Fruit fly (Drosophila melanogaster) whole organism, adult: ENCODE measurements around the gene CG9150.
A peak's percentile ranks its signal among the peaks of the same experiment; 100 is the strongest.

ENCODE experiments used
- CG11617 ChIP-seq: fragments of 200-800 bp; sonication (Bioruptor generic); optimal IDR thresholded peaks from 2 replicates; lab custom pipeline; 2017; ENCODE audit warnings: mild to moderate bottlenecking, missing biosample characterization, missing genetic modification reagents, missing genetic modification characterization
- CG12768 ChIP-seq: fragments of 200-800 bp; sonication (Bioruptor generic); optimal IDR thresholded peaks from 2 replicates; lab custom pipeline; 2017; ENCODE audit warnings: missing biosample characterization, missing genetic modification characterization, mild to moderate bottlenecking, moderate library complexity, missing genetic modification reagents
- CG14711 ChIP-seq: fragments of 200-800 bp; sonication (Bioruptor generic); optimal IDR thresholded peaks from 2 replicates; lab custom pipeline; 2018; ENCODE audit warnings: missing biosample characterization, mild to moderate bottlenecking, missing genetic modification characterization, moderate library complexity
- CG1620 ChIP-seq: fragments of 200-800 bp; sonication (Bioruptor generic); optimal IDR thresholded peaks from 2 replicates; lab custom pipeline; 2016; ENCODE audit warnings: missing biosample characterization, missing genetic modification characterization
- CG33017 ChIP-seq: fragments of 200-800 bp; sonication (Bioruptor generic); optimal IDR thresholded peaks from 2 replicates; lab custom pipeline; 2018; ENCODE audit warnings: missing biosample characterization, mild to moderate bottlenecking, missing genetic modification characterization, moderate library complexity
- CG5204 ChIP-seq: fragments of 200-800 bp; sonication (Bioruptor generic); optimal IDR thresholded peaks from 2 replicates; lab custom pipeline; 2016; ENCODE audit warnings: missing biosample characterization, missing genetic modification characterization
- CG7045 ChIP-seq: fragments of 200-800 bp; sonication (Bioruptor generic); optimal IDR thresholded peaks from 2 replicates; lab custom pipeline; 2017; ENCODE audit warnings: missing biosample characterization, mild to moderate bottlenecking, missing genetic modification characterization
- CG7101 ChIP-seq: fragments of 200-800 bp; sonication (Bioruptor generic); optimal IDR thresholded peaks from 2 replicates; lab custom pipeline; 2018; ENCODE audit warnings: missing biosample characterization, mild to moderate bottlenecking, missing genetic modification characterization, moderate library complexity
- Clk ChIP-seq: fragments of 200-800 bp; sonication (Bioruptor generic); optimal IDR thresholded peaks from 2 replicates; lab custom pipeline; 2017; ENCODE audit warnings: missing biosample characterization, missing genetic modification characterization
- Crg-1 ChIP-seq: fragments of 200-800 bp; sonication (Bioruptor generic); optimal IDR thresholded peaks from 2 replicates; lab custom pipeline; 2016; ENCODE audit warnings: missing biosample characterization, missing genetic modification characterization
- Hr96 ChIP-seq: fragments of 200-800 bp; sonication (Bioruptor generic); optimal IDR thresholded peaks from 2 replicates; lab custom pipeline; 2016; ENCODE audit warnings: missing biosample characterization, missing genetic modification characterization
- Mnt ChIP-seq: fragments of 200-800 bp; sonication (Bioruptor generic); optimal IDR thresholded peaks from 2 replicates; lab custom pipeline; 2016; ENCODE audit warnings: missing biosample characterization, mild to moderate bottlenecking, missing genetic modification characterization
- bab1 ChIP-seq: fragments of 200-800 bp; sonication (Bioruptor generic); optimal IDR thresholded peaks from 3 replicates; lab custom pipeline; 2019; ENCODE audit warnings: missing biosample characterization, mild to moderate bottlenecking, missing genetic modification characterization, moderate library complexity
- cic ChIP-seq: fragments of 200-800 bp; sonication (Bioruptor generic); optimal IDR thresholded peaks from 2 replicates; lab custom pipeline; 2017; ENCODE audit warnings: missing biosample characterization, mild to moderate bottlenecking, missing genetic modification characterization, moderate library complexity
- cnc ChIP-seq, 2 experiments: fragments of >200 bp; optimal IDR thresholded peaks; 2 replicates each; lab custom pipeline; 2017
- kay ChIP-seq: fragments of 200-800 bp; sonication (Bioruptor generic); peaks from one replicate; lab custom pipeline; 2016; ENCODE audit warnings: missing biosample characterization, missing genetic modification characterization, borderline replicate concordance
- ovo ChIP-seq: fragments of 200-800 bp; sonication (Bioruptor generic); optimal IDR thresholded peaks from 2 replicates; lab custom pipeline; 2016; ENCODE audit warnings: missing biosample characterization, missing genetic modification characterization
- pad ChIP-seq: fragments of 200-800 bp; sonication (Bioruptor generic); optimal IDR thresholded peaks from 3 replicates; lab custom pipeline; 2017; ENCODE audit warnings: missing biosample characterization, missing genetic modification characterization, mild to moderate bottlenecking, moderate library complexity, missing genetic modification reagents
- tj ChIP-seq: fragments of 200-800 bp; sonication (Bioruptor generic); optimal IDR thresholded peaks from 3 replicates; lab custom pipeline; 2017; ENCODE audit warnings: missing biosample characterization, mild to moderate bottlenecking, missing genetic modification characterization, moderate library complexity
- toe ChIP-seq: fragments of 200-800 bp; sonication (Bioruptor generic); optimal IDR thresholded peaks from 2 replicates; lab custom pipeline; 2016; ENCODE audit warnings: missing biosample characterization, missing genetic modification characterization

Gene CG9150

DNA sequence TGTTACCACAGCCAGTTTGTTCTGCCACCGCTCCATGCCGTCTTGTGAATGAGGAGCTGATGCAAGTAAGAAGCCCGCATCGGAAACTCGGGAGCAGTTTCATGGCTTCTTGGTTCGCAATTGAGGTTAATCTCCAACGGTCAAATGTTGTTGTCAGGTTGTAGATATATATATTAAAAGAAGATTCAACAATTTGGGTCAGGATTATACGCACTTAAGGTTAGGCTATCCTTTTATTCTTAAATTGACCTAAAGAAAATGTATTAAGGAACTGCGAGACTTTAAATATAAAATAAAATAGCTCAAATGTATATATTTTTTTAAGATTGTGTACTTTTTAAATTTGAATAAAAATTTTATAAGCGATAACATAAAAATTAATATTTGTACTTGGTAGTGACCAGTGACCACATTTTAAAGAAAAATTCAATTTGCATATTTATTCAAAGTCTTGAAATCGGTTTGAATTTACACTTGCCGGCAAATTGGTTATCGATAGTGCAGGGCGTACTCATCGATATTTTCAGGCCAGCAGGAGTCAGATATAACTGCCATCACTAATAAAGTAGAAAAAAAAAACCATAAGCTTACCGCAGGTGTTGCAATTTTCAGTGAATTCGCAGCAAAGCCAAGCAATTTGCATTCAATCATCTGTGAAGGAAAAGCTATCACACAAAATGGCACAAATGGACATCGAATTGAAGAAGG is at the start of gene CG9150, which contains the start of gene Pfdn1:
TSS of gene CG9150 (minus strand) at position 51 of the 708 bp plus-strand sequence.
TSS of gene Pfdn1 (plus strand) at position 536 of the 708 bp plus-strand sequence.
- TF ChIP-seq CG11617 (GFP tag; lab: Kevin White, UChicago): no peak
- TF ChIP-seq Mnt (GFP tag; lab: Kevin White, UChicago): peak; percentile 66
- TF ChIP-seq tj: peak; percentile 16
- TF ChIP-seq CG14711: no peak
- TF ChIP-seq bab1 (GFP tag; lab: Kevin White, UChicago): peak; percentile 66
- no peak for TF ChIP-seq CG1620
- peak; percentile 22 for TF ChIP-seq CG7101 (tag; lab: Kevin White, UChicago)
- no peak for TF ChIP-seq cnc (optimal IDR thresholded peaks at IDR 0.05; lab: Kevin White, UChicago)
- TF ChIP-seq pad (GFP tag; lab: Kevin White, UChicago): no peak

DNA sequence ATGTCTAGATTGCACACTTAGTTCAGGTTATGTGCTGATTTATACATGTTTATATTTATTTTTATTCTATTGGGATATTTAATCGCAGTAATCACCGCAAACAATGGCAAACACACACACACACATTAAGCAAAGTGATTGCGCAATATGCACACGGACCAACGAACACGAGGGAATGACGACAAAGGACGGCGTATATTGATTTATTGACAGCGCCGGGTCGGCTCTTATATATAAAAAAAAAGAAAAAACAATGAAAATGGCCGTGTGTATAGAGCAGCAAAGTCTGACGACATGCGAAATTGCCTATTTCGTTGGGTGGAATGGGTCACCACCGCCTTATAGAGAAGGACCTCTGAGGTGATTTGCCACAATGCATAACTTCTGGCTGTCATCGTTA is 42.4 kb upstream of the CG9150 start:
- TF ChIP-seq kay (peak; percentile 66), CG7101 (tag; lab: Kevin White, UChicago) (no peak), toe (GFP tag; lab: Kevin White, UChicago) (no peak), CG1620 (no peak), tj (no peak), cic (GFP tag; lab: Kevin White, UChicago) (no peak), pad (GFP tag; lab: Kevin White, UChicago) (no peak), CG12768 (no peak)

DNA sequence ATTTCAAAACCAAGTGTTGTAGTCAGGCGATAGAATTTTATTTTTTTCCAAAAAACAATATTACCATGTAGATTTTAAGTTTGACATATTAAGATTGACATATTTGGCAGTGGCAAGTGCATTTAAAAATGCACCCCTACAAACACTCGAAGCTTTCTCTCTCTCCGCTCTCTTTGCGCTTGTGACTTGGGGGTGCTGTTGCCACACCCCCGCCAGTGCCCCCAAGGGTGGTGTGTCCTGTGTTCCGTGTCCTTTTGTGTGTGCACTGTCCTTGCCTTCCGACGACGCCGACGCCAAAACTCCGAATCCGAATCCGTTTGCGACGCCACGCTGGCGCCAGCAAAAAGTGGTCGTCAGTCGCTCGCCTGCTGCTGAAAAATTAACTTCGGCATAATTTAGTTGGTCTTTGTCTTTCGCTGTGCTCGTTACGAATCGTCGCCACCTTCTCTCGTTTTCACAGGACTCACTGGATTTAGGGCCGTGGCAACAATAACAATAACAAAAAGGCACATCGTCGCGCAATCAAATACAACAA is 41.0 kb upstream of the CG9150 start:
- no peak for TF ChIP-seq CG5204 (GFP tag; lab: Kevin White, UChicago)
- TF ChIP-seq CG11617 (GFP tag; lab: Kevin White, UChicago): no peak
- no peak for TF ChIP-seq bab1 (GFP tag; lab: Kevin White, UChicago)

DNA sequence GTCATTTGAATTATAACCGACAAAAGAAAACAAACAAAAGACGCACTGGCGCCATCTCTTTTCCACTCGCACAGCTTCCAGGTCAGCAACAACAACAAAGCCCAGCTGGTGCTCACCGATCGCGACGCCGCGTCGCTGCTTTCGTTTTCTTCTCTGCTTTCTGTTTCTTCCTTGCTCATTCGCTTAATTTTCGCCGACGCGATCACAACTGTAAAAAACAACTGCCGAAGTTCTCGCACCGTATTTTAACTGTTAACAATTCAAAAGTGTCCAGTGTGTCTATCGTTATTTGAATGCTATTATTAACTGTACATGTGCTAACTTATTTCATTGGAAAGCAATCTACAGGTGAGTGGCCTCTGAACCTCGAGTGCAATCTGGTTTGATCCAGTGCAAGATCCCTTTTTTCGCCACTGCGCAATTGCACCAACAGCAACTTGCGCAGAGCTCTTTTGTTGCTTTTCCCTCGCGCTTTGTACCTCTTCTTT is 31.9 kb upstream of the CG9150 start, which contains the start of gene stai:
TSS of gene stai (plus strand) at position 176 of the 488 bp plus-strand sequence.
- TF ChIP-seq tj (peak; percentile 84), CG33017 (tag; lab: Kevin White, UChicago) (no peak), ovo (peak; percentile 51), bab1 (GFP tag; lab: Kevin White, UChicago) (peak; percentile 26), CG5204 (GFP tag; lab: Kevin White, UChicago) (no peak)

DNA sequence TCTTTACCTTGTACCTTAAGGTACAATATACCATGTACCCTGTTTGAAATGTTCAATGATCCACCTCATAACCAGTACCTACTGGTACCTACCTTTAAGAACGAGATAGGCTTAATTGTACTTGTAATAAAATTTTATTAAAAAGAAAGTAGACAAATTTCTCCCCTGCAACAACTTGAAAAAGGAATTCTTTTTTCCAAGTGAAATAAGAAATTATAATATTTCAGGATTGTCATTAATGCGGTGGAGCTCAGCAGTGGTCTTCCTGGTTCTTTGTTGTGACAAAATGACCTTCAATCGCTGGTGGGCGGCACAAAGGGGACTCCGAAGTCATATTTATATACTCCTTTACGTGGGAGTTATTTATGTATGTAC is 30.9 kb upstream of the CG9150 start:
- TF ChIP-seq CG14711: no peak
- TF ChIP-seq CG33017 (tag; lab: Kevin White, UChicago): no peak
- TF ChIP-seq CG11617 (GFP tag; lab: Kevin White, UChicago): no peak
- TF ChIP-seq kay: peak; percentile 81
- no peak for TF ChIP-seq CG7101 (tag; lab: Kevin White, UChicago)
- no peak for TF ChIP-seq tj

DNA sequence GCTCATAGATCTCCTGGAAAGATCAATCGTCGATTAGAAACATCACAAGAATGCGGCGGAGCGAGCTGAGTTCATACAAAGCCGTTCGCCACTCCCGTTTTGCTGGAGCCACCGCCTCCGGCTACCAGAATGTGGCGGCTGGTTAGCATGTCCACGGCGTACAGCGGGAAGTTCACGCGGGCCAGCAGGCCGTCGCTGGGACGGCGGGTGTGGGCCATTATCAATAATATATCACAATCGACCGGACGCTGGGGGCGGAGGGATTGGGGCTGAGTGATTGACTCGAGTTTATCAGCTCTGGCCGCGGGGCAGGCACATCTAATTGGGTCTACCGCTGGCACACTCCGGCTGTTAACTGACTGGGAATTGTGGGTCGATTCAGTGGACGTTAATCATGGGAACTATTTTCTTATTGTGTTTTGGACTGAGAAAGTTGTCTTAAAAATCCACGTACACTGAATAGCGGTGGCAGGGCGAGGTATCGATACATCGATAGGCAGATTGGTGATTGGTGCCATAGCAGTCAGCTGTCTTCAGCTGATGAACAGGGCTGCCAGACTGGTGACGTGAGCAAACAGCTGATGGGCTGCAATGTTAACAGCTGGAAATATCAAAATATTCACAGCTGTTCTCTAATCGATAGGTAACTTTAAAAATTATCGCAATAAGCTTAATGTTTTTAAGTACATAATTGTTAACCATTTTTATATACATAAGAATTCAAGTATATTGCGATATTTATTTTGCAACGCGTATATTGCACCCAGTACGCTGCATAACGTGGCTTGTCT is 30.3 kb upstream of the CG9150 start, which contains the start of gene CG9175:
TSS of gene CG9175 (minus strand) at position 488 of the 791 bp plus-strand sequence.
- no peak for TF ChIP-seq Clk (GFP tag; lab: Kevin White, UChicago)
- no peak for TF ChIP-seq cnc (optimal IDR thresholded peaks at IDR 0.05; lab: Kevin White, UChicago)
- peak; percentile 48 for TF ChIP-seq CG33017 (tag; lab: Kevin White, UChicago)
- TF ChIP-seq ovo: peak; percentile 29
- no peak for TF ChIP-seq pad (GFP tag; lab: Kevin White, UChicago)
- peak; percentile 73 for TF ChIP-seq cic (GFP tag; lab: Kevin White, UChicago)
- no peak for TF ChIP-seq CG7045 (GFP tag; lab: Kevin White, UChicago)
- no peak for TF ChIP-seq kay
- peak; percentile 52 for TF ChIP-seq CG1620
- no peak for TF ChIP-seq Crg-1 (GFP tag; lab: Kevin White, UChicago)
- peak; percentile 65 for TF ChIP-seq Mnt (GFP tag; lab: Kevin White, UChicago)
- TF ChIP-seq CG14711: no peak
- TF ChIP-seq tj: no peak
- TF ChIP-seq bab1 (GFP tag; lab: Kevin White, UChicago): peak; percentile 87
- TF ChIP-seq toe (GFP tag; lab: Kevin White, UChicago): no peak
- no peak for TF ChIP-seq CG5204 (GFP tag; lab: Kevin White, UChicago)
- peak; percentile 10 for TF ChIP-seq CG7101 (tag; lab: Kevin White, UChicago)
- TF ChIP-seq CG12768: no peak
- no peak for TF ChIP-seq Hr96 (GFP tag; lab: Kevin White, UChicago)
- peak; percentile 36 for TF ChIP-seq CG11617 (GFP tag; lab: Kevin White, UChicago)
